Fruit fly (Drosophila melanogaster) whole organism, prepupa: ENCODE results near the gene Tsr1.

Experiments
- Blimp-1 ChIP-seq: fragments of 200-800 bp; sonication (Bioruptor generic); optimal IDR thresholded peaks from 3 replicates; lab custom pipeline; 2017; ENCODE audit warnings: missing biosample characterization, missing genetic modification characterization, mild to moderate bottlenecking, moderate library complexity, missing genetic modification reagents
- CG10631 ChIP-seq: fragments of 200-800 bp; sonication (Bioruptor generic); optimal IDR thresholded peaks from 2 replicates; lab custom pipeline; 2016; ENCODE audit warnings: missing biosample characterization, missing genetic modification characterization
- CG10669 ChIP-seq: fragments of 200-800 bp; sonication (Bioruptor generic); optimal IDR thresholded peaks from 3 replicates; lab custom pipeline; 2018; ENCODE audit warnings: missing biosample characterization, mild to moderate bottlenecking, missing genetic modification characterization, moderate library complexity
- CG11294 ChIP-seq: fragments of 200-800 bp; sonication (Bioruptor generic); IDR thresholded peaks from 2 replicates; pipeline ENCODE4 v1.3.6; 2022; ENCODE audit warnings: missing biosample characterization, missing genetic modification characterization
- CG11902 ChIP-seq: fragments of 200-800 bp; sonication (Bioruptor generic); optimal IDR thresholded peaks from 3 replicates; lab custom pipeline; 2016; ENCODE audit warnings: missing biosample characterization, missing genetic modification characterization
- CG15336 ChIP-seq: fragments of 200-800 bp; sonication (Bioruptor generic); IDR thresholded peaks from 2 replicates; pipeline ENCODE4 v1.3.6; 2022; ENCODE audit warnings: missing biosample characterization, missing genetic modification characterization
- CG1621 ChIP-seq: fragments of 200-800 bp; sonication (Bioruptor generic); optimal IDR thresholded peaks from 3 replicates; lab custom pipeline; 2018; ENCODE audit warnings: missing biosample characterization, mild to moderate bottlenecking, missing genetic modification characterization
- CG16779 ChIP-seq: fragments of 200-800 bp; sonication (Bioruptor generic); optimal IDR thresholded peaks from 3 replicates; lab custom pipeline; 2017; ENCODE audit warnings: missing biosample characterization, mild to moderate bottlenecking, missing genetic modification characterization
- CG3032 ChIP-seq: fragments of 200-800 bp; optimal IDR thresholded peaks from 2 replicates; lab custom pipeline; 2019; ENCODE audit warnings: missing biosample characterization, mild to moderate bottlenecking, missing genetic modification characterization, moderate library complexity
- CG31627 ChIP-seq: fragments of 200-800 bp; sonication (Bioruptor generic); optimal IDR thresholded peaks from 3 replicates; lab custom pipeline; 2016; ENCODE audit warnings: missing biosample characterization, missing genetic modification characterization
- CG32006 ChIP-seq: fragments of 200-800 bp; sonication (Bioruptor generic); optimal IDR thresholded peaks from 3 replicates; lab custom pipeline; 2017; ENCODE audit warnings: missing biosample characterization, mild to moderate bottlenecking, missing genetic modification characterization
- CG3919 ChIP-seq: fragments of 200-800 bp; sonication (Bioruptor generic); optimal IDR thresholded peaks from 3 replicates; lab custom pipeline; 2016; ENCODE audit warnings: missing biosample characterization, missing genetic modification characterization
- CG4318 ChIP-seq: fragments of 200-800 bp; sonication (Bioruptor generic); optimal IDR thresholded peaks from 3 replicates; lab custom pipeline; 2017; ENCODE audit warnings: missing biosample characterization, mild to moderate bottlenecking, missing genetic modification characterization
- CG6163 ChIP-seq: fragments of 200-800 bp; sonication (Bioruptor generic); IDR thresholded peaks from 3 replicates; pipeline ENCODE4 v1.3.6; 2022; ENCODE audit warnings: missing biosample characterization, missing genetic modification characterization
- CG6276 ChIP-seq: fragments of 200-800 bp; sonication (Bioruptor generic); optimal IDR thresholded peaks from 2 replicates; lab custom pipeline; 2017; ENCODE audit warnings: missing biosample characterization, mild to moderate bottlenecking, missing genetic modification characterization
- CG6792 ChIP-seq: fragments of 200-800 bp; sonication (Bioruptor generic); optimal IDR thresholded peaks from 3 replicates; lab custom pipeline; 2016; ENCODE audit warnings: missing biosample characterization, missing genetic modification characterization
- CG6808 ChIP-seq: fragments of 200-800 bp; sonication (Bioruptor generic); optimal IDR thresholded peaks from 3 replicates; lab custom pipeline; 2017; ENCODE audit warnings: missing biosample characterization, missing genetic modification characterization, mild to moderate bottlenecking, moderate library complexity, missing genetic modification reagents
- CG7368 ChIP-seq: fragments of 200-800 bp; sonication (Bioruptor generic); optimal IDR thresholded peaks from 3 replicates; lab custom pipeline; 2016; ENCODE audit warnings: missing biosample characterization, missing genetic modification characterization
- CG8119 ChIP-seq: fragments of 200-800 bp; sonication (Bioruptor generic); IDR thresholded peaks from 3 replicates; pipeline ENCODE4 v1.3.6; 2022; ENCODE audit warnings: missing biosample characterization, missing genetic modification characterization
- CG8319 ChIP-seq: fragments of 200-800 bp; sonication (Bioruptor generic); optimal IDR thresholded peaks from 3 replicates; lab custom pipeline; 2016; ENCODE audit warnings: missing biosample characterization, missing genetic modification characterization
- CG8632 ChIP-seq: fragments of 200-800 bp; sonication (Bioruptor generic); optimal IDR thresholded peaks from 3 replicates; lab custom pipeline; 2016; ENCODE audit warnings: missing biosample characterization, missing genetic modification characterization
- CG9139 ChIP-seq: fragments of 200-800 bp; sonication (Bioruptor generic); optimal IDR thresholded peaks from 3 replicates; lab custom pipeline; 2017; ENCODE audit warnings: missing biosample characterization, mild to moderate bottlenecking, missing genetic modification characterization
- Eip75B ChIP-seq: fragments of 200-800 bp; sonication (Bioruptor generic); optimal IDR thresholded peaks from 3 replicates; lab custom pipeline; 2016; ENCODE audit warnings: missing biosample characterization, missing genetic modification characterization
- Eip78C ChIP-seq: fragments of 200-800 bp; sonication (Bioruptor generic); peaks from one replicate; lab custom pipeline; 2016; ENCODE audit warnings: missing biosample characterization, missing genetic modification characterization
- Ets21C ChIP-seq: fragments of 200-800 bp; sonication (Bioruptor generic); optimal IDR thresholded peaks from 3 replicates; lab custom pipeline; 2016; ENCODE audit warnings: missing biosample characterization, missing genetic modification characterization
- Ets96B ChIP-seq: fragments of 200-800 bp; optimal IDR thresholded peaks from 2 replicates; lab custom pipeline; 2019; ENCODE audit warnings: missing biosample characterization, mild to moderate bottlenecking, missing genetic modification characterization, moderate library complexity
- Hr38 ChIP-seq: sonication (Bioruptor generic); optimal IDR thresholded peaks from 2 replicates; lab custom pipeline; 2016; ENCODE audit warnings: missing biosample characterization, missing genetic modification characterization
- Hr4 ChIP-seq: fragments of 200-800 bp; sonication (Bioruptor generic); optimal IDR thresholded peaks from 3 replicates; lab custom pipeline; 2016; ENCODE audit warnings: missing biosample characterization, missing genetic modification characterization
- OdsH ChIP-seq: fragments of 200-800 bp; sonication (Bioruptor generic); optimal IDR thresholded peaks from 3 replicates; lab custom pipeline; 2016; ENCODE audit warnings: missing biosample characterization, missing genetic modification characterization
- Smox ChIP-seq: fragments of 200-800 bp; sonication (Bioruptor generic); optimal IDR thresholded peaks from 3 replicates; lab custom pipeline; 2016; ENCODE audit warnings: missing biosample characterization, missing genetic modification characterization
- Sox14 ChIP-seq: fragments of 200-800 bp; sonication (Bioruptor generic); optimal IDR thresholded peaks from 3 replicates; lab custom pipeline; 2016; ENCODE audit warnings: missing biosample characterization, missing genetic modification characterization
- Sox15 ChIP-seq: fragments of 200-800 bp; sonication (Bioruptor generic); optimal IDR thresholded peaks from 3 replicates; lab custom pipeline; 2016; ENCODE audit warnings: missing biosample characterization, missing genetic modification characterization
- achi ChIP-seq: fragments of 200-800 bp; sonication (Bioruptor generic); optimal IDR thresholded peaks from 3 replicates; lab custom pipeline; 2016; ENCODE audit warnings: missing biosample characterization, missing genetic modification characterization
- acj6 ChIP-seq: fragments of 200-800 bp; sonication (Bioruptor generic); optimal IDR thresholded peaks from 3 replicates; lab custom pipeline; 2016; ENCODE audit warnings: missing biosample characterization, missing genetic modification characterization
- dac ChIP-seq: fragments of 200-800 bp; sonication (Bioruptor generic); optimal IDR thresholded peaks from 2 replicates; lab custom pipeline; 2017; ENCODE audit warnings: missing biosample characterization, mild to moderate bottlenecking, missing genetic modification characterization
- eg ChIP-seq: fragments of 200-800 bp; sonication (Bioruptor generic); IDR thresholded peaks from 3 replicates; pipeline ENCODE4 v1.3.6; 2022; ENCODE audit warnings: missing biosample characterization, missing genetic modification characterization
- fd59A ChIP-seq: fragments of 200-800 bp; sonication (Bioruptor generic); optimal IDR thresholded peaks from 2 replicates; lab custom pipeline; 2017; ENCODE audit warnings: missing biosample characterization, mild to moderate bottlenecking, missing genetic modification characterization, missing genetic modification reagents
- fd85E ChIP-seq: fragments of 200-800 bp; sonication (Bioruptor generic); optimal IDR thresholded peaks from 3 replicates; lab custom pipeline; 2016; ENCODE audit warnings: missing biosample characterization, missing genetic modification characterization
- fkh ChIP-seq: fragments of 200-800 bp; sonication (Bioruptor generic); optimal IDR thresholded peaks from 3 replicates; lab custom pipeline; 2017; ENCODE audit warnings: missing biosample characterization, mild to moderate bottlenecking, missing genetic modification characterization, moderate library complexity
- lz ChIP-seq: fragments of 200-800 bp; sonication (Bioruptor generic); optimal IDR thresholded peaks from 3 replicates; lab custom pipeline; 2016; ENCODE audit warnings: missing biosample characterization, missing genetic modification characterization
- pdm3 ChIP-seq: fragments of 200-800 bp; sonication (Bioruptor generic); optimal IDR thresholded peaks from 3 replicates; lab custom pipeline; 2016; ENCODE audit warnings: missing biosample characterization, missing genetic modification characterization
- ss ChIP-seq, 2 experiments: fragments of 200-800 bp; sonication (Bioruptor generic); optimal IDR thresholded peaks; 2 replicates in 1 of 2; 3 replicates in 1 of 2; lab custom pipeline; 2017 to 2018; ENCODE audit warnings: mild to moderate bottlenecking in 2 of 2, missing biosample characterization in 2 of 2, missing genetic modification characterization in 2 of 2, moderate library complexity in 1 of 2
- svp ChIP-seq: fragments of 200-800 bp; sonication (Bioruptor generic); peaks from one replicate; lab custom pipeline; 2016; ENCODE audit warnings: missing biosample characterization, missing genetic modification characterization
- topi ChIP-seq: fragments of 200-800 bp; sonication (Bioruptor generic); optimal IDR thresholded peaks from 3 replicates; lab custom pipeline; 2016; ENCODE audit warnings: missing biosample characterization, missing genetic modification characterization
- vri ChIP-seq: fragments of 200-800 bp; sonication (Bioruptor generic); optimal IDR thresholded peaks from 3 replicates; lab custom pipeline; 2016; ENCODE audit warnings: missing biosample characterization, mild to moderate bottlenecking, missing genetic modification characterization

The Tsr1 gene

dm6 chr3L:21319313-21319907, 15.6 kb upstream of the Tsr1 start:
- no peak for TF ChIP-seq CG6792 (GFP tag; lab: Kevin White, UChicago)
- peak; percentile 47 for TF ChIP-seq achi (GFP tag; lab: Kevin White, UChicago)
- no peak for TF ChIP-seq fd85E (GFP tag; lab: Kevin White, UChicago)
- no peak for TF ChIP-seq Ets96B (tag; lab: Kevin White, UChicago)
- no peak for TF ChIP-seq fd59A (GFP tag; lab: Kevin White, UChicago)
- no peak for TF ChIP-seq ss (GFP tag; optimal IDR thresholded peaks at IDR 0.05; lab: Kevin White, UChicago)

dm6 chr3L:21319957-21320356, 15.1 kb upstream of the Tsr1 start:
- peak; percentile 5 for TF ChIP-seq Eip78C
- TF ChIP-seq CG8632 (GFP tag; lab: Kevin White, UChicago): no peak

DNA sequence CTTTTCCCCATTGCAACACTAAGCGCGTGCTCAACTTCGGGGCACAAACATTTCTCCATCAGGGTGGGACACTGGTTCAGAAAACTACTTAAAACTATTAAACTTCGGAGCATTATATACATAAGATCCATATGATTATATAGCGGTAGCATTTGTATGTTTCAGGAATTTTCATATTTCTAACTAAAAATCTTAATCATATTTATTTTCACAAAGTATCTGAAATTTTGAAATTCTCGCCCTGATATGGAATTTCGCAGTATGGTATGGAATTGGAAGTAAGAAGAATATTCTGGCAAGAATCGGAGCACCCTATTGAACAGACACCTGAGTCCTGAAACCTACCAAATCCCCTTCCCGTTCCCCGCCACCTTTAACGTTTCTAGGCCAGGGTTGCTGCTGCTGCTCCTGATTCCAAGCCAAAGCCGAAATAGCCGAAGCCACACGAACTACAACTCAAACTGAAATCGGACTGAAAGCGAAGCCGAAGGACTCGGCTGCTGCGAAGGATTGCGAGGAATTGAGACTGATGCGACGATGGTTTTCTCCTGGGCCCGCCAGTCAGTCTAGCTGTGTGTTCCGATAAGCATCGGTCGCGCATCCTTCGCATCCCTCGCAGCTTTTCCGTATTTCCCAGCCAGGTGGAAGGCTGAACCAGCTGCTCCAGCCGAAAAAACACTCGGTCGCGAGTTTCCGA, 13.1 kb upstream of the Tsr1 start:
- TF ChIP-seq CG8119 (no peak; the same call in 2 of the 3 replicates), dac (GFP tag; lab: Kevin White, UChicago) (no peak), CG10631 (peak; percentile 17), svp (GFP tag; lab: Kevin White, UChicago) (no peak), CG3919 (GFP tag; lab: Kevin White, UChicago) (peak; percentile 39), fd85E (GFP tag; lab: Kevin White, UChicago) (no peak), CG8632 (GFP tag; lab: Kevin White, UChicago) (peak; percentile 19), CG6808 (GFP tag; lab: Kevin White, UChicago) (no peak), OdsH (peak; percentile 51), CG11294 (GFP tag; lab: Robert Waterston, UW) (no peak), Ets21C (no peak), lz (GFP tag; lab: Kevin White, UChicago) (peak; percentile 19), CG15336 (no peak), CG32006 (peak; percentile 66), CG6276 (GFP tag; lab: Kevin White, UChicago) (peak; percentile 52), ss (GFP tag; optimal IDR thresholded peaks at IDR 0.05; lab: Kevin White, UChicago) (no peak), vri (GFP tag; lab: Kevin White, UChicago) (no peak), eg (GFP tag; lab: Robert Waterston, UW) (no peak), CG10669 (peak; percentile 59), Eip78C (no peak), Hr38 (GFP tag; lab: Kevin White, UChicago) (no peak), Ets96B (tag; lab: Kevin White, UChicago) (no peak), CG1621 (no peak), CG4318 (GFP tag; lab: Kevin White, UChicago) (peak; percentile 37), CG16779 (peak; percentile 10), topi (GFP tag; lab: Kevin White, UChicago) (peak; percentile 50), fd59A (GFP tag; lab: Kevin White, UChicago) (peak; percentile 17), Blimp-1 (GFP tag; lab: Kevin White, UChicago) (no peak), Eip75B (GFP tag; lab: Kevin White, UChicago) (peak; percentile 3), acj6 (GFP tag; lab: Kevin White, UChicago) (peak; percentile 35), Hr4 (peak; percentile 36), CG6792 (GFP tag; lab: Kevin White, UChicago) (no peak), CG3032 (tag; lab: Kevin White, UChicago) (no peak), CG6163 (GFP tag; lab: Robert Waterston, UW) (no peak), Sox15 (GFP tag; lab: Kevin White, UChicago) (no peak), Sox14 (GFP tag; lab: Kevin White, UChicago) (peak; percentile 39), pdm3 (peak; percentile 40), CG31627 (GFP tag; lab: Kevin White, UChicago) (peak; percentile 28), fkh (GFP tag; lab: Kevin White, UChicago) (no peak), CG8319 (GFP tag; lab: Kevin White, UChicago) (no peak), Smox (peak; percentile 54), achi (GFP tag; lab: Kevin White, UChicago) (peak; percentile 45), CG9139 (GFP tag; lab: Kevin White, UChicago) (no peak), CG11902 (GFP tag; lab: Kevin White, UChicago) (no peak), CG7368 (GFP tag; lab: Kevin White, UChicago) (no peak)
